In genomic region chr3R:4407325-4407724, dm6 we compare ENCODE assay signal across 2 fruit fly cellular contexts.
A peak's percentile ranks its signal among the peaks of the same experiment; 100 is the strongest.
TF ChIP-seq lines count a peak whose summit lies in the region.

No protein-coding gene starts in this region.

TF ChIP-seq in whole organism, prepupa, 60 proteins besides CTCF, POLR2A, EP300 and RAD21:
- TF ChIP-seq CG7368 (GFP tag; optimal IDR thresholded peaks at IDR 0.05; lab: Kevin White, UChicago) (no peak), CG4318 (GFP tag; optimal IDR thresholded peaks at IDR 0.05; lab: Kevin White, UChicago) (no peak), Sox102F (GFP tag; optimal IDR thresholded peaks at IDR 0.05; lab: Kevin White, UChicago) (no peak), svp (GFP tag; lab: Kevin White, UChicago) (peak; percentile 60)

TF ChIP-seq in whole organism, pupa, 21 proteins besides CTCF, POLR2A, EP300 and RAD21:
- TF ChIP-seq EcR (GFP tag; optimal IDR thresholded peaks at IDR 0.05; lab: Kevin White, UChicago) = peak; percentile 96
- no peak for TF ChIP-seq CG8301 (tag; optimal IDR thresholded peaks at IDR 0.05; lab: Kevin White, UChicago)
- peak; percentile 46 for TF ChIP-seq CG13204 (GFP tag; optimal IDR thresholded peaks at IDR 0.05; lab: Kevin White, UChicago)
- no peak for TF ChIP-seq gl (tag; optimal IDR thresholded peaks at IDR 0.05; lab: Kevin White, UChicago)
TF ChIP-seq in whole organism, pupa: peak in this region for 2.
